Fruit fly (Drosophila melanogaster) whole organism, embryonic: ENCODE measurements around the gene CG9855.

ENCODE experiments used
- Atf3 ChIP-seq: fragments of 200-800 bp; sonication (Bioruptor generic); optimal IDR thresholded peaks from 3 replicates; lab custom pipeline; 2016; ENCODE audit warnings: missing biosample characterization, missing genetic modification characterization
- CG10147 ChIP-seq: fragments of 200-800 bp; sonication (Bioruptor generic); optimal IDR thresholded peaks from 2 replicates; lab custom pipeline; 2019; ENCODE audit warnings: missing biosample characterization, mild to moderate bottlenecking, missing genetic modification characterization, moderate library complexity
- CG1024 ChIP-seq: fragments of 200-800 bp; sonication (Bioruptor generic); IDR thresholded peaks from 2 replicates; pipeline ENCODE4 v1.3.6; 2022; ENCODE audit warnings: missing biosample characterization, missing genetic modification characterization
- CG10565 ChIP-seq: fragments of 200-800 bp; sonication (Bioruptor generic); optimal IDR thresholded peaks from 3 replicates; lab custom pipeline; 2016; ENCODE audit warnings: missing biosample characterization, mild to moderate bottlenecking, missing genetic modification characterization
- CG11695 ChIP-seq: fragments of 200-800 bp; sonication (Bioruptor generic); IDR thresholded peaks from 3 replicates; pipeline ENCODE4 v1.3.6; 2022; ENCODE audit warnings: missing biosample characterization, missing genetic modification characterization
- CG11696 ChIP-seq: fragments of 200-800 bp; sonication (Bioruptor generic); IDR thresholded peaks from 2 replicates; pipeline ENCODE4 v1.3.6; 2022; ENCODE audit warnings: missing biosample characterization, missing genetic modification characterization
- CG12104 ChIP-seq: fragments of 200-800 bp; sonication (Bioruptor generic); optimal IDR thresholded peaks from 3 replicates; lab custom pipeline; 2016; ENCODE audit warnings: missing biosample characterization, missing genetic modification characterization
- CG12942 ChIP-seq: fragments of 200-800 bp; sonication (Bioruptor generic); optimal IDR thresholded peaks from 3 replicates; lab custom pipeline; 2016; ENCODE audit warnings: missing biosample characterization, missing genetic modification characterization
- CG13296 ChIP-seq: fragments of 200-800 bp; sonication (Bioruptor generic); optimal IDR thresholded peaks from 3 replicates; lab custom pipeline; 2018; ENCODE audit warnings: missing biosample characterization, mild to moderate bottlenecking, missing genetic modification characterization
- CG14014 ChIP-seq: fragments of 200-800 bp; sonication (Bioruptor generic); IDR thresholded peaks from 2 replicates; pipeline ENCODE4 v1.3.6; 2022; ENCODE audit warnings: missing biosample characterization, missing genetic modification characterization
- CG18262 ChIP-seq: fragments of 200-800 bp; optimal IDR thresholded peaks from 3 replicates; lab custom pipeline; 2019; ENCODE audit warnings: missing biosample characterization, mild to moderate bottlenecking, missing genetic modification characterization, moderate library complexity
- CG2129 ChIP-seq: fragments of 200-800 bp; sonication (Bioruptor generic); IDR thresholded peaks from 2 replicates; pipeline ENCODE4 v1.3.6; 2022; ENCODE audit warnings: missing biosample characterization, missing genetic modification characterization; ENCODE audit not compliant: partially characterized antibody
- CG2712 ChIP-seq: fragments of 200-800 bp; optimal IDR thresholded peaks from 3 replicates; lab custom pipeline; 2019; ENCODE audit warnings: missing biosample characterization, mild to moderate bottlenecking, missing genetic modification characterization, moderate library complexity
- CG30431 ChIP-seq: fragments of 200-800 bp; sonication (Bioruptor generic); optimal IDR thresholded peaks from 2 replicates; lab custom pipeline; 2017; ENCODE audit warnings: missing biosample characterization, missing genetic modification characterization
- CG31441 ChIP-seq: fragments of 200-800 bp; sonication (Bioruptor generic); IDR thresholded peaks from 2 replicates; pipeline ENCODE4 v1.3.6; 2022; ENCODE audit warnings: missing biosample characterization, missing genetic modification characterization
- CG34224 ChIP-seq: fragments of 200-800 bp; sonication (Bioruptor generic); IDR thresholded peaks from 3 replicates; pipeline ENCODE4 v1.3.6; 2022; ENCODE audit warnings: missing biosample characterization, missing genetic modification characterization; ENCODE audit not compliant: partially characterized antibody
- CG34376 ChIP-seq: fragments of 200-800 bp; sonication (Bioruptor generic); optimal IDR thresholded peaks from 2 replicates; lab custom pipeline; 2018; ENCODE audit warnings: missing biosample characterization, mild to moderate bottlenecking, missing genetic modification characterization
- CG3838 ChIP-seq: fragments of 200-800 bp; sonication (Bioruptor generic); optimal IDR thresholded peaks from 3 replicates; lab custom pipeline; 2016; ENCODE audit warnings: missing biosample characterization, missing genetic modification characterization
- CG3847 ChIP-seq: fragments of 200-800 bp; sonication (Bioruptor generic); IDR thresholded peaks from 2 replicates; pipeline ENCODE4 v1.3.6; 2022; ENCODE audit warnings: missing biosample characterization, missing genetic modification characterization
- CG6175 ChIP-seq: fragments of 200-800 bp; sonication (Bioruptor generic); IDR thresholded peaks from 3 replicates; pipeline ENCODE4 v1.3.6; 2022; ENCODE audit warnings: missing biosample characterization, missing genetic modification characterization
- CG7271 ChIP-seq: fragments of 200-800 bp; sonication (Bioruptor generic); optimal IDR thresholded peaks from 2 replicates; lab custom pipeline; 2018; ENCODE audit warnings: missing biosample characterization, mild to moderate bottlenecking, missing genetic modification characterization, moderate library complexity
- CG7786 ChIP-seq: fragments of 200-800 bp; sonication (Bioruptor generic); optimal IDR thresholded peaks from 2 replicates; lab custom pipeline; 2016; ENCODE audit warnings: missing biosample characterization, missing genetic modification characterization
- CG8089 ChIP-seq: fragments of 200-800 bp; sonication (Bioruptor generic); optimal IDR thresholded peaks from 3 replicates; lab custom pipeline; 2016; ENCODE audit warnings: missing biosample characterization, missing genetic modification characterization
- Dp ChIP-seq: fragments of 200-800 bp; sonication (Bioruptor generic); optimal IDR thresholded peaks from 2 replicates; lab custom pipeline; 2018; ENCODE audit warnings: missing biosample characterization, mild to moderate bottlenecking, missing genetic modification characterization, moderate library complexity
- HLH54F ChIP-seq: fragments of 200-800 bp; sonication (Bioruptor generic); optimal IDR thresholded peaks from 3 replicates; lab custom pipeline; 2016; ENCODE audit warnings: missing biosample characterization, missing genetic modification characterization
- Hr39 ChIP-seq: fragments of >200 bp; optimal IDR thresholded peaks from 2 replicates; lab custom pipeline; 2017
- Hr78 ChIP-seq, 2 experiments: fragments of 200-800 bp in 1 of 2; fragments of >200 bp in 1 of 2; sonication (Bioruptor generic) in 1 of 2; optimal IDR thresholded peaks; 2 replicates each; lab custom pipeline; 2017 to 2019; ENCODE audit warnings: missing biosample characterization in 2 of 2, missing genetic modification characterization in 2 of 2, mild to moderate bottlenecking in 1 of 2, moderate library complexity in 1 of 2
- Oaz ChIP-seq: fragments of 200-800 bp; sonication (Bioruptor generic); IDR thresholded peaks from 2 replicates; pipeline ENCODE4 v1.3.6; 2022; ENCODE audit warnings: missing biosample characterization, missing genetic modification characterization
- Sin3A ChIP-seq: fragments of >200 bp; optimal IDR thresholded peaks from 2 replicates; lab custom pipeline; 2018
- aop ChIP-seq: fragments of 200-800 bp; sonication (Bioruptor generic); IDR thresholded peaks from 2 replicates; pipeline ENCODE4 v1.3.6; 2022; ENCODE audit warnings: missing biosample characterization, missing genetic modification characterization
- ara ChIP-seq: fragments of 200-800 bp; sonication (Bioruptor generic); IDR thresholded peaks from 2 replicates; pipeline ENCODE4 v1.3.6; 2022; ENCODE audit warnings: missing biosample characterization, missing genetic modification characterization
- ato ChIP-seq: fragments of 200-800 bp; sonication (Bioruptor generic); IDR thresholded peaks from 2 replicates; pipeline ENCODE4 v1.3.6; 2022; ENCODE audit warnings: missing biosample characterization, missing genetic modification characterization; ENCODE audit not compliant: partially characterized antibody
- bowl ChIP-seq: fragments of 200-800 bp; sonication (Bioruptor generic); IDR thresholded peaks from 2 replicates; pipeline ENCODE4 v1.3.6; 2022; ENCODE audit warnings: missing biosample characterization, missing genetic modification characterization
- dpn ChIP-seq, 2 experiments: fragments of 200-800 bp; sonication (Bioruptor generic); optimal IDR thresholded peaks; 3 replicates each; lab custom pipeline; 2016; ENCODE audit warnings: missing biosample characterization in 2 of 2, missing genetic modification characterization in 2 of 2
- dysf ChIP-seq: fragments of 200-800 bp; sonication (Bioruptor generic); IDR thresholded peaks from 3 replicates; pipeline ENCODE4 v1.3.6; 2022; ENCODE audit warnings: missing biosample characterization, missing genetic modification characterization
- emc ChIP-seq: fragments of 200-800 bp; sonication (Bioruptor generic); optimal IDR thresholded peaks from 2 replicates; lab custom pipeline; 2016; ENCODE audit warnings: missing biosample characterization, missing genetic modification characterization
- ems ChIP-seq: fragments of 200-800 bp; sonication (Bioruptor generic); optimal IDR thresholded peaks from 3 replicates; lab custom pipeline; 2016; ENCODE audit warnings: missing biosample characterization, missing genetic modification characterization
- lola ChIP-seq, 3 experiments: fragments of >200 bp in 2 of 3; fragments of 200-800 bp in 1 of 3; sonication (Bioruptor generic) in 1 of 3; optimal IDR thresholded peaks; 2 replicates each; lab custom pipeline; 2017 to 2019; ENCODE audit warnings: missing biosample characterization in 3 of 3, missing genetic modification characterization in 3 of 3, mild to moderate bottlenecking in 1 of 3, moderate library complexity in 1 of 3
- mld ChIP-seq: fragments of 200-800 bp; sonication (Bioruptor generic); IDR thresholded peaks from 3 replicates; pipeline ENCODE4 v1.3.6; 2022; ENCODE audit warnings: missing biosample characterization, missing genetic modification characterization; ENCODE audit not compliant: partially characterized antibody
- odd ChIP-seq: fragments of 200-800 bp; sonication (Bioruptor generic); optimal IDR thresholded peaks from 2 replicates; lab custom pipeline; 2017; ENCODE audit warnings: missing biosample characterization, mild to moderate bottlenecking, missing genetic modification characterization
- p53 ChIP-seq: fragments of 200-800 bp; sonication (Bioruptor generic); optimal IDR thresholded peaks from 2 replicates; lab custom pipeline; 2016; ENCODE audit warnings: missing biosample characterization, missing genetic modification characterization
- ranshi ChIP-seq: fragments of 200-800 bp; sonication (Bioruptor generic); IDR thresholded peaks from 2 replicates; pipeline ENCODE4 v1.3.6; 2022; ENCODE audit warnings: missing biosample characterization, missing genetic modification characterization
- sc ChIP-seq, 3 experiments: fragments of >200 bp in 2 of 3; fragments of 200-800 bp in 1 of 3; sonication (Bioruptor generic) in 1 of 3; optimal IDR thresholded peaks; 2 replicates in 2 of 3; 3 replicates in 1 of 3; lab custom pipeline; 2017; ENCODE audit warnings: mild to moderate bottlenecking in 1 of 3, missing biosample characterization in 1 of 3, missing genetic modification characterization in 1 of 3, missing genetic modification reagents in 1 of 3
- sim ChIP-seq: fragments of 200-800 bp; sonication (Bioruptor generic); IDR thresholded peaks from 2 replicates; pipeline ENCODE4 v1.3.6; 2022; ENCODE audit warnings: missing biosample characterization, missing genetic modification characterization
- tgo ChIP-seq: fragments of 200-800 bp; sonication (Bioruptor generic); IDR thresholded peaks from 3 replicates; pipeline ENCODE4 v1.3.6; 2022; ENCODE audit warnings: missing biosample characterization, missing genetic modification characterization
- wek ChIP-seq: fragments of 200-800 bp; sonication (Bioruptor generic); optimal IDR thresholded peaks from 3 replicates; lab custom pipeline; 2018; ENCODE audit warnings: missing biosample characterization, mild to moderate bottlenecking, missing genetic modification characterization, moderate library complexity
- zen2 ChIP-seq: fragments of 200-800 bp; sonication (Bioruptor generic); IDR thresholded peaks from 3 replicates; pipeline ENCODE4 v1.3.6; 2022; ENCODE audit warnings: missing biosample characterization, missing genetic modification characterization; ENCODE audit not compliant: partially characterized antibody
- zfh1 ChIP-seq: fragments of 200-800 bp; sonication (Bioruptor generic); IDR thresholded peaks from 3 replicates; pipeline ENCODE4 v1.3.6; 2022; ENCODE audit warnings: missing biosample characterization, missing genetic modification characterization

Gene CG9855

dm6 chr3R:4394654-4395581 lies 2.8 kb downstream of the CG9855 start (continued):
- TF ChIP-seq CG13296 (GFP tag; lab: Kevin White, UChicago) (peak; percentile 75), dysf (GFP tag; lab: Robert Waterston, UW) (peak; percentile 94), zfh1 (peak; percentile 87), CG14014 (GFP tag; lab: Robert Waterston, UW) (peak; percentile 80), CG2129 (GFP tag; lab: Robert Waterston, UW) (no peak), Dp (GFP tag; lab: Kevin White, UChicago) (no peak), odd (GFP tag; lab: Kevin White, UChicago) (peak; percentile 76), CG31441 (GFP tag; lab: Robert Waterston, UW) (peak; percentile 91), zen2 (GFP tag; lab: Robert Waterston, UW) (no peak), dpn (GFP tag; optimal IDR thresholded peaks at IDR 0.05; lab: Kevin White, UChicago) (peak; percentile 86 to 91), CG7271 (tag; lab: Kevin White, UChicago) (peak; percentile 15), mld (no peak), ems (GFP tag; lab: Kevin White, UChicago) (peak; percentile 86), Sin3A (lab: Kevin White, UChicago) (no peak), CG2712 (tag; lab: Kevin White, UChicago) (peak; percentile 87), sc (optimal IDR thresholded peaks at IDR 0.05; lab: Kevin White, UChicago) (no peak), sc (GFP tag; optimal IDR thresholded peaks at IDR 0.05; lab: Kevin White, UChicago) (peak; percentile 47), CG12104 (GFP tag; lab: Kevin White, UChicago) (peak; percentile 77), CG3847 (GFP tag; lab: Robert Waterston, UW) (peak; percentile 70), CG3838 (GFP tag; lab: Kevin White, UChicago) (peak; percentile 7), bowl (peak; percentile 73; the same call in 1 of the 2 replicates), CG7786 (peak; percentile 92), CG11696 (GFP tag; lab: Robert Waterston, UW) (peak; percentile 68), CG11695 (GFP tag; lab: Robert Waterston, UW) (peak; percentile 91), Oaz (GFP tag; lab: Robert Waterston, UW) (no peak; the same call in 1 of the 2 replicates), CG12942 (GFP tag; lab: Kevin White, UChicago) (peak; percentile 66), CG34376 (GFP tag; lab: Kevin White, UChicago) (peak; percentile 70), CG6175 (GFP tag; lab: Robert Waterston, UW) (peak; percentile 63; the same call in 1 of the 3 replicates), CG10147 (GFP tag; lab: Kevin White, UChicago) (peak; percentile 89), ara (GFP tag; lab: Robert Waterston, UW) (peak; percentile 76; the same call in 1 of the 2 replicates), CG10565 (peak; percentile 7), lola (GFP tag; optimal IDR thresholded peaks at IDR 0.05; lab: Kevin White, UChicago) (peak in 1 of 3 experiments; percentile 51), ato (no peak), sim (GFP tag; lab: Robert Waterston, UW) (peak; percentile 26; the same call in 1 of the 2 replicates), CG8089 (GFP tag; lab: Kevin White, UChicago) (peak; percentile 74), HLH54F (peak; percentile 88), emc (GFP tag; lab: Kevin White, UChicago) (peak; percentile 73), CG18262 (peak; percentile 89), CG34224 (GFP tag; lab: Robert Waterston, UW) (no peak), Hr39 (no peak), tgo (peak; percentile 89), CG1024 (peak; percentile 67; the same call in 1 of the 2 replicates), Hr78 (GFP tag; optimal IDR thresholded peaks at IDR 0.05; lab: Kevin White, UChicago) (no peak), wek (peak; percentile 52), p53 (peak; percentile 49), aop (GFP tag; lab: Robert Waterston, UW) (no peak), CG30431 (peak; percentile 75), ranshi (peak; percentile 88; the same call in 1 of the 2 replicates), Atf3 (GFP tag; lab: Kevin White, UChicago) (peak; percentile 64)
